Worm (Caenorhabditis elegans): ENCODE data around the gene F13E6.2.

Gene F13E6.2

ce11 chrX:10677552-10677951 lies 3.5 kb upstream of the F13E6.2 start (continued):
- TF ChIP-seq tbx-2 (tag; optimal IDR thresholded peaks at IDR 0.05) (peak; percentile 66), mep-1 (tag; optimal IDR thresholded peaks at IDR 0.05) (peak; percentile 71), snu-23 (GFP tag; optimal IDR thresholded peaks at IDR 0.05) (peak; percentile 84)

- TF ChIP-seq unc-130 (tag; optimal IDR thresholded peaks at IDR 0.05), result no peak
- TF ChIP-seq ceh-82 (tag; optimal IDR thresholded peaks at IDR 0.05), result no peak
- no peak for TF ChIP-seq grh-1 (GFP tag; IDR thresholded peaks at IDR 0.05)
- TF ChIP-seq jun-1 (tag; optimal IDR thresholded peaks at IDR 0.05), result no peak
- no peak for TF ChIP-seq nhr-47 (tag; optimal IDR thresholded peaks at IDR 0.05)
- TF ChIP-seq C04F5.9 (tag; optimal IDR thresholded peaks at IDR 0.05), result no peak
- no peak for TF ChIP-seq pqm-1 (tag; optimal IDR thresholded peaks at IDR 0.05)
- TF ChIP-seq lin-35 (GFP tag; optimal IDR thresholded peaks at IDR 0.05), result no peak
- TF ChIP-seq fkh-4 (tag; optimal IDR thresholded peaks at IDR 0.05; ENCODE audit: borderline replicate concordance), result no peak
- no peak for TF ChIP-seq fkh-10 (GFP tag; optimal IDR thresholded peaks at IDR 0.05)
- TF ChIP-seq unc-98 (GFP tag; IDR thresholded peaks at IDR 0.05), result no peak
- no peak for TF ChIP-seq ets-5 (GFP tag; IDR thresholded peaks at IDR 0.05)
- no peak for TF ChIP-seq irx-1 (tag; optimal IDR thresholded peaks at IDR 0.05)
- no peak for TF ChIP-seq mdl-1 (tag; optimal IDR thresholded peaks at IDR 0.05)
Observed at ce11 chrX:10677009-10677408, 2.9 kb upstream of the F13E6.2 start, which contains the start of gene F13E6.1. TSS of gene F13E6.1 (minus strand) at chrX:10677109.

- TF ChIP-seq elt-2 (tag; optimal IDR thresholded peaks at IDR 0.05) (no peak), nhr-85 (tag) (peak; percentile 70), fkh-4 (tag; optimal IDR thresholded peaks at IDR 0.05; ENCODE audit: borderline replicate concordance) (no peak), C16A3.4 (tag; optimal IDR thresholded peaks at IDR 0.05) (no peak), lin-39 (tag; optimal IDR thresholded peaks at IDR 0.05) (no peak)
Observed at ce11 chrX:10675952-10676351, 1.9 kb upstream of the F13E6.2 start.

ce11 chrX:10675376-10675775 lies 1.3 kb upstream of the F13E6.2 start:
- TF ChIP-seq ceh-63 (GFP tag; optimal IDR thresholded peaks at IDR 0.05) (no peak), nhr-71 (tag; optimal IDR thresholded peaks at IDR 0.05) (peak; percentile 55), blmp-1 (tag; optimal IDR thresholded peaks at IDR 0.05) (no peak), efl-1 (optimal IDR thresholded peaks at IDR 0.05) (no peak), efl-1 (GFP tag; optimal IDR thresholded peaks at IDR 0.05 in 1 of 2) (peak in 1 of 2 experiments; percentile 37), mef-2 (tag; optimal IDR thresholded peaks at IDR 0.05) (no peak), efl-3 (GFP tag; optimal IDR thresholded peaks at IDR 0.05) (no peak), lin-14 (GFP tag; optimal IDR thresholded peaks at IDR 0.05) (peak; percentile 20), nhr-47 (tag; optimal IDR thresholded peaks at IDR 0.05) (peak; percentile 37), fkh-8 (tag; optimal IDR thresholded peaks at IDR 0.05) (peak; percentile 70), ztf-4 (tag; optimal IDR thresholded peaks at IDR 0.05) (peak; percentile 28), ama-1 (optimal IDR thresholded peaks at IDR 0.05) (peak; percentile 8), unc-130 (tag; optimal IDR thresholded peaks at IDR 0.05) (no peak), ces-1 (GFP tag; optimal IDR thresholded peaks at IDR 0.05) (no peak)

- TF ChIP-seq hlh-17 (GFP tag; optimal IDR thresholded peaks at IDR 0.05; ENCODE audit: borderline replicate concordance), result no peak
- TF ChIP-seq ama-1 (optimal IDR thresholded peaks at IDR 0.05), result no peak
- no peak for TF ChIP-seq elt-2 (tag; optimal IDR thresholded peaks at IDR 0.05)
- TF ChIP-seq xbp-1 (tag; optimal IDR thresholded peaks at IDR 0.05), result no peak
- no peak for TF ChIP-seq unc-30 (tag; optimal IDR thresholded peaks at IDR 0.05)
- TF ChIP-seq sup-37 (GFP tag; optimal IDR thresholded peaks at IDR 0.05), result no peak
- TF ChIP-seq tlp-1 (tag; optimal IDR thresholded peaks at IDR 0.05), result no peak
- TF ChIP-seq egl-13 (tag; optimal IDR thresholded peaks at IDR 0.05), result no peak
- no peak for TF ChIP-seq ztf-4 (tag; optimal IDR thresholded peaks at IDR 0.05)
- no peak for TF ChIP-seq dpl-1 (GFP tag; optimal IDR thresholded peaks at IDR 0.05)
- TF ChIP-seq pqm-1 (tag; optimal IDR thresholded peaks at IDR 0.05), result no peak
- TF ChIP-seq nhr-20 (tag; optimal IDR thresholded peaks at IDR 0.05), result no peak
- TF ChIP-seq ceh-82 (tag; optimal IDR thresholded peaks at IDR 0.05), result no peak
- TF ChIP-seq fkh-10 (GFP tag; optimal IDR thresholded peaks at IDR 0.05), result no peak
- no peak for TF ChIP-seq nhr-76 (tag; optimal IDR thresholded peaks at IDR 0.05)
- TF ChIP-seq alr-1 (tag; optimal IDR thresholded peaks at IDR 0.05; ENCODE audit: borderline replicate concordance), result no peak
- TF ChIP-seq snpc-4 (tag; optimal IDR thresholded peaks at IDR 0.05), result no peak
- TF ChIP-seq nhr-47 (tag; optimal IDR thresholded peaks at IDR 0.05), result no peak
Observed at ce11 chrX:10670198-10670597, 3.9 kb downstream of the F13E6.2 start.
